Worm (Caenorhabditis elegans): ENCODE data around the gene cls-1.

Gene cls-1

ce11 chrIII:7498346-7498745 lies 9.6 kb upstream of the cls-1 start (continued):
- TF ChIP-seq nhr-42 (GFP tag; IDR thresholded peaks at IDR 0.05) (0 out of 2 replicates have a peak, but pooled peaks have one; percentile 23), lin-13 (GFP tag; optimal IDR thresholded peaks at IDR 0.05) (peak; percentile 98), hif-1 (tag; optimal IDR thresholded peaks at IDR 0.05) (peak in 1 of 2 experiments; percentile 66)

ce11 chrIII:7499421-7499902 lies 8.5 kb upstream of the cls-1 start, which contains the start of the genes C07H6.9 and sap-140:
Gene C07H6.9, minus strand, starts transcription at chrIII:7499471.
Gene sap-140, plus strand, starts transcription at chrIII:7499738.
- TF ChIP-seq nhr-25 (tag; optimal IDR thresholded peaks at IDR 0.05; ENCODE audit: borderline replicate concordance, insufficient read depth) (no peak), dmd-9 (GFP tag; IDR thresholded peaks at IDR 0.05) (no peak), lim-7 (GFP tag; IDR thresholded peaks at IDR 0.05) (no peak), rbr-2 (tag; optimal IDR thresholded peaks at IDR 0.05) (peak; percentile 59), dpl-1 (GFP tag; optimal IDR thresholded peaks at IDR 0.05) (peak; percentile 95), lin-38 (GFP tag; IDR thresholded peaks at IDR 0.05) (peak; percentile 74), mes-2 (tag; optimal IDR thresholded peaks at IDR 0.05; ENCODE audit: poor library complexity, severe bottlenecking) (peak; percentile 90), T26A8.4 (GFP tag; IDR thresholded peaks at IDR 0.05) (peak; percentile 61), F10B5.3 (tag; optimal IDR thresholded peaks at IDR 0.05) (peak; percentile 54), nhr-102 (tag; optimal IDR thresholded peaks at IDR 0.05) (peak; percentile 66), lsy-2 (tag; optimal IDR thresholded peaks at IDR 0.05) (peak in 1 of 2 experiments; percentile 91), dve-1 (tag; optimal IDR thresholded peaks at IDR 0.05; ENCODE audit: insufficient read depth) (peak; percentile 73), madf-5 (GFP tag; IDR thresholded peaks at IDR 0.05) (no peak), ceh-32 (tag; optimal IDR thresholded peaks at IDR 0.05; ENCODE audit: poor library complexity) (no peak), nhr-76 (tag; optimal IDR thresholded peaks at IDR 0.05) (no peak), ctbp-1 (GFP tag; IDR thresholded peaks at IDR 0.05) (no peak), lin-15B (tag; optimal IDR thresholded peaks at IDR 0.05) (no peak), ama-1 (optimal IDR thresholded peaks at IDR 0.05) (peak; percentile 22), hif-1 (tag; optimal IDR thresholded peaks at IDR 0.05) (peak in 1 of 2 experiments; percentile 34), hlh-30 (tag; optimal IDR thresholded peaks at IDR 0.05; ENCODE audit: insufficient read depth) (peak; percentile 71), saeg-2 (GFP tag; IDR thresholded peaks at IDR 0.05) (no peak), cey-2 (tag; optimal IDR thresholded peaks at IDR 0.05; ENCODE audit: borderline replicate concordance, insufficient read depth) (no peak), mdl-1 (tag; optimal IDR thresholded peaks at IDR 0.05) (no peak), Y75B8A.6 (GFP tag; IDR thresholded peaks at IDR 0.05) (no peak), vab-7 (GFP tag; IDR thresholded peaks at IDR 0.05) (no peak), aly-2 (tag; optimal IDR thresholded peaks at IDR 0.05) (no peak), attf-4 (tag; optimal IDR thresholded peaks at IDR 0.05) (no peak), daf-16 (GFP tag; optimal IDR thresholded peaks at IDR 0.05) (peak in 1 of 2 experiments; percentile 15), daf-16 (tag; optimal IDR thresholded peaks at IDR 0.05) (peak; percentile 47), ztf-7 (tag; optimal IDR thresholded peaks at IDR 0.05) (peak; percentile 48), hlh-11 (tag; optimal IDR thresholded peaks at IDR 0.05) (peak; percentile 62), lin-13 (GFP tag; optimal IDR thresholded peaks at IDR 0.05) (no peak), F49E8.2 (tag; optimal IDR thresholded peaks at IDR 0.05; ENCODE audit: borderline replicate concordance) (no peak), pha-4 (GFP tag; IDR thresholded peaks at IDR 0.05) (0 out of 2 replicates have a peak, but pooled peaks have one; percentile 24), pha-4 (tag; optimal IDR thresholded peaks at IDR 0.05) (no peak), nhr-42 (GFP tag; IDR thresholded peaks at IDR 0.05) (no peak), unc-62 (GFP tag; optimal IDR thresholded peaks at IDR 0.05 in 1 of 2) (no peak), unc-62 (tag; optimal IDR thresholded peaks at IDR 0.05) (no peak), egl-27 (tag; optimal IDR thresholded peaks at IDR 0.05) (no peak), ceh-28 (tag; optimal IDR thresholded peaks at IDR 0.05) (no peak), pqm-1 (tag; optimal IDR thresholded peaks at IDR 0.05) (no peak), ceh-44 (GFP tag; IDR thresholded peaks at IDR 0.05) (no peak), ceh-62 (tag; optimal IDR thresholded peaks at IDR 0.05) (no peak), mdt-29 (GFP tag; IDR thresholded peaks at IDR 0.05) (no peak), lin-1 (GFP tag; IDR thresholded peaks at IDR 0.05) (no peak), F44E2.7 (GFP tag; IDR thresholded peaks at IDR 0.05) (no peak), D1046.2 (GFP tag; IDR thresholded peaks at IDR 0.05) (no peak), mxl-3 (GFP tag; optimal IDR thresholded peaks at IDR 0.05) (no peak)

Data from whole organism, L4 larva.